Worm (Caenorhabditis elegans): ENCODE measurements around the gene Y39E4B.5.

ce11 chrIII:13169464-13169966 lies at the start of gene Y39E4B.5, which contains the start of gene snpc-1.2:
- TF ChIP-seq ama-1 (optimal IDR thresholded peaks at IDR 0.05): no peak
- TF ChIP-seq aly-1 (tag; optimal IDR thresholded peaks at IDR 0.05): no peak
- TF ChIP-seq tra-4 (tag; optimal IDR thresholded peaks at IDR 0.05): no peak
- TF ChIP-seq hnd-1 (tag; optimal IDR thresholded peaks at IDR 0.05): no peak
- TF ChIP-seq pes-1 (GFP tag; IDR thresholded peaks at IDR 0.05): no peak
- TF ChIP-seq flt-1 (GFP tag; IDR thresholded peaks at IDR 0.05): no peak
- TF ChIP-seq tbx-37 (GFP tag; conservative IDR thresholded peaks at IDR 0.05): no peak
- no peak for TF ChIP-seq F13C5.2 (tag; optimal IDR thresholded peaks at IDR 0.05)
- no peak for TF ChIP-seq ceh-13 (GFP tag; optimal IDR thresholded peaks at IDR 0.05)
- no peak for TF ChIP-seq hmbx-1 (tag; optimal IDR thresholded peaks at IDR 0.05)
